In the genomic region with DNA sequence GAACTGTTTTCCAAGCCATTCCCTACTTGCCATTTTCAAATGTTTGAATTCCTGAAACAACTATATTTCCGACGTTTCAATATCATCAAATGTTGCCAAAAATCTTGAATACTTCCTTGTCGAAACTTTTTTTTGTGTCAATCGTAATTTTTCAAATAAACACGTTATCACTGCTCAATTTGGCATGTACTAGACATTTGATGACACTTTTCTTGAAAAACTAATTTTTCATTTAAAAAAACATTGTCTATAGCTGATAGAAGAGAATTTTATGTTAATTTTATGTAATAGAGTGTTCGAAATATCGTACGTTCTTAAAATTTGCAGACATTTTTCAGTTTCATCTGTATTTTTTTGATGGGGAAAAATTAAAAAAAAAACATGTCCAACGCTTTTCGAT, we compare ENCODE assay signal across 3 worm cellular contexts.
TF ChIP-seq lines count a peak whose summit lies in the region.

No protein-coding gene starts in this region.

TF ChIP-seq in whole organism, L3 larva, 47 proteins besides CTCF, POLR2A, EP300 and RAD21:
- TF ChIP-seq elt-2 (tag; optimal IDR thresholded peaks at IDR 0.05; lab: Kevin White, UChicago) (peak; percentile 48), nhr-67 (tag; optimal IDR thresholded peaks at IDR 0.05; lab: Kevin White, UChicago) (no peak), R02D3.7 (tag; optimal IDR thresholded peaks at IDR 0.05; lab: Kevin White, UChicago) (no peak)

TF ChIP-seq in whole organism, L4 larva, 104 proteins besides CTCF, POLR2A, EP300 and RAD21:
- TF ChIP-seq nhr-102 (tag; optimal IDR thresholded peaks at IDR 0.05; lab: Kevin White, UChicago): peak; percentile 52
- no peak for TF ChIP-seq mes-2 (tag; optimal IDR thresholded peaks at IDR 0.05; lab: Kevin White, UChicago; ENCODE audit: poor library complexity, severe bottlenecking)
- TF ChIP-seq hmg-1.1 (GFP tag; IDR thresholded peaks at IDR 0.05; lab: Robert Waterston, UW): no peak
- no peak for TF ChIP-seq ctbp-1 (GFP tag; IDR thresholded peaks at IDR 0.05; lab: Robert Waterston, UW)
- no peak for TF ChIP-seq nhr-10 (tag; optimal IDR thresholded peaks at IDR 0.05; lab: Kevin White, UChicago)
- no peak for TF ChIP-seq zip-11 (GFP tag; IDR thresholded peaks at IDR 0.05; lab: Robert Waterston, UW)
- TF ChIP-seq unc-62 (GFP tag; optimal IDR thresholded peaks at IDR 0.05 in 1 of 2; lab: Kevin White, UChicago): peak in 1 of 2 experiments; percentile 4
- TF ChIP-seq unc-62 (tag; optimal IDR thresholded peaks at IDR 0.05; lab: Kevin White, UChicago): no peak
- TF ChIP-seq hlh-30 (tag; optimal IDR thresholded peaks at IDR 0.05; lab: Kevin White, UChicago; ENCODE audit: insufficient read depth): no peak
- TF ChIP-seq duxl-1 (tag; optimal IDR thresholded peaks at IDR 0.05; lab: Kevin White, UChicago; ENCODE audit: poor library complexity): no peak
- no peak for TF ChIP-seq zfp-2 (tag; optimal IDR thresholded peaks at IDR 0.05; lab: Kevin White, UChicago)
- no peak for TF ChIP-seq aly-2 (tag; optimal IDR thresholded peaks at IDR 0.05; lab: Kevin White, UChicago)
- 0 out of 2 replicates have a peak, but pooled peaks have one; percentile 49 for TF ChIP-seq tra-1 (GFP tag; IDR thresholded peaks at IDR 0.05; lab: Robert Waterston, UW)
- TF ChIP-seq unc-39 (tag; optimal IDR thresholded peaks at IDR 0.05; lab: Kevin White, UChicago): no peak
- peak; percentile 60 for TF ChIP-seq dve-1 (tag; optimal IDR thresholded peaks at IDR 0.05; lab: Kevin White, UChicago; ENCODE audit: insufficient read depth)
- no peak for TF ChIP-seq sdz-12 (GFP tag; optimal IDR thresholded peaks at IDR 0.05; lab: Kevin White, UChicago)
- no peak for TF ChIP-seq tag-97 (GFP tag; IDR thresholded peaks at IDR 0.05; lab: Robert Waterston, UW)
- no peak for TF ChIP-seq aha-1 (tag; lab: Kevin White, UChicago)
- no peak for TF ChIP-seq ceh-82 (tag; optimal IDR thresholded peaks at IDR 0.05; lab: Kevin White, UChicago)
- TF ChIP-seq nhr-42 (GFP tag; IDR thresholded peaks at IDR 0.05; lab: Robert Waterston, UW): no peak
- TF ChIP-seq daf-16 (GFP tag; optimal IDR thresholded peaks at IDR 0.05; lab: Kevin White, UChicago): peak in 1 of 2 experiments; percentile 49
- TF ChIP-seq daf-16 (tag; optimal IDR thresholded peaks at IDR 0.05; lab: Kevin White, UChicago): peak; percentile 91
- no peak for TF ChIP-seq ztf-7 (tag; optimal IDR thresholded peaks at IDR 0.05; lab: Kevin White, UChicago)
- TF ChIP-seq nhr-111 (GFP tag; optimal IDR thresholded peaks at IDR 0.05; lab: Kevin White, UChicago): no peak
- TF ChIP-seq dmd-9 (GFP tag; IDR thresholded peaks at IDR 0.05; lab: Robert Waterston, UW): no peak
- no peak for TF ChIP-seq F10B5.3 (tag; optimal IDR thresholded peaks at IDR 0.05; lab: Kevin White, UChicago)
- TF ChIP-seq ces-1 (GFP tag; optimal IDR thresholded peaks at IDR 0.05; lab: Kevin White, UChicago): no peak
- no peak for TF ChIP-seq lir-3 (tag; optimal IDR thresholded peaks at IDR 0.05; lab: Kevin White, UChicago)
- TF ChIP-seq T20F7.1 (GFP tag; optimal IDR thresholded peaks at IDR 0.05; lab: Kevin White, UChicago): peak; percentile 40
- TF ChIP-seq lim-7 (GFP tag; IDR thresholded peaks at IDR 0.05; lab: Robert Waterston, UW): no peak
- TF ChIP-seq nhr-25 (tag; optimal IDR thresholded peaks at IDR 0.05; lab: Kevin White, UChicago; ENCODE audit: borderline replicate concordance, insufficient read depth): no peak
- peak; percentile 54 for TF ChIP-seq nhr-48 (tag; optimal IDR thresholded peaks at IDR 0.05; lab: Kevin White, UChicago)
- TF ChIP-seq snpc-4 (tag; optimal IDR thresholded peaks at IDR 0.05; lab: Kevin White, UChicago): no peak
- no peak for TF ChIP-seq F44E2.7 (GFP tag; IDR thresholded peaks at IDR 0.05; lab: Robert Waterston, UW)
- TF ChIP-seq lin-39 (tag; optimal IDR thresholded peaks at IDR 0.05; lab: Kevin White, UChicago): no peak
- TF ChIP-seq hlh-11 (tag; optimal IDR thresholded peaks at IDR 0.05; lab: Kevin White, UChicago): peak; percentile 38
- no peak for TF ChIP-seq arid-1 (GFP tag; conservative IDR thresholded peaks at IDR 0.05; lab: Robert Waterston, UW)
- no peak for TF ChIP-seq rbr-2 (tag; optimal IDR thresholded peaks at IDR 0.05; lab: Kevin White, UChicago)
- peak; percentile 54; the same call in 1 of the 2 replicates for TF ChIP-seq php-3 (GFP tag; IDR thresholded peaks at IDR 0.05; lab: Robert Waterston, UW)
- TF ChIP-seq ceh-28 (tag; optimal IDR thresholded peaks at IDR 0.05; lab: Kevin White, UChicago): no peak
- TF ChIP-seq dmd-6 (GFP tag; IDR thresholded peaks at IDR 0.05; lab: Robert Waterston, UW): peak; percentile 94
- TF ChIP-seq dmd-8 (GFP tag; IDR thresholded peaks at IDR 0.05; lab: Robert Waterston, UW): no peak

TF ChIP-seq in whole organism, young adult, 124 proteins besides CTCF, POLR2A, EP300 and RAD21:
- TF ChIP-seq pha-4 (tag; optimal IDR thresholded peaks at IDR 0.05; lab: Kevin White, UChicago): peak; percentile 36
- peak; percentile 75 for TF ChIP-seq unc-62 (GFP tag; optimal IDR thresholded peaks at IDR 0.05; lab: Kevin White, UChicago)
- TF ChIP-seq chd-7 (tag; optimal IDR thresholded peaks at IDR 0.05; lab: Kevin White, UChicago): no peak
- TF ChIP-seq nhr-80 (tag; optimal IDR thresholded peaks at IDR 0.05; lab: Kevin White, UChicago): peak; percentile 78
- TF ChIP-seq let-607 (tag; optimal IDR thresholded peaks at IDR 0.05; lab: Kevin White, UChicago): peak; percentile 60 to 85
- peak; percentile 47 for TF ChIP-seq ztf-22 (GFP tag; optimal IDR thresholded peaks at IDR 0.05; lab: Kevin White, UChicago)
